Fruit fly (Drosophila melanogaster) whole organism, embryonic: Measurements from ENCODE around the gene Polr3A.

Source experiments
- CG10959 ChIP-seq: fragments of 200-800 bp; sonication (Bioruptor generic); IDR thresholded peaks from 2 replicates; pipeline ENCODE4 v1.3.6; 2022; ENCODE audit warnings: missing biosample characterization, missing genetic modification characterization
- CG11093 ChIP-seq: fragments of 200-800 bp; sonication (Bioruptor generic); IDR thresholded peaks from 3 replicates; pipeline ENCODE4 v1.3.6; 2022; ENCODE audit warnings: missing biosample characterization, missing genetic modification characterization
- CG13296 ChIP-seq: fragments of 200-800 bp; sonication (Bioruptor generic); optimal IDR thresholded peaks from 3 replicates; lab custom pipeline; 2018; ENCODE audit warnings: missing biosample characterization, mild to moderate bottlenecking, missing genetic modification characterization
- CG14667 ChIP-seq: fragments of 200-800 bp; sonication (Bioruptor generic); IDR thresholded peaks from 2 replicates; pipeline ENCODE4 v1.3.6; 2022; ENCODE audit warnings: missing biosample characterization, missing genetic modification characterization
- CG15011 ChIP-seq: fragments of 200-800 bp; sonication (Bioruptor generic); optimal IDR thresholded peaks from 3 replicates; lab custom pipeline; 2018; ENCODE audit warnings: missing biosample characterization, mild to moderate bottlenecking, missing genetic modification characterization
- CG17328 ChIP-seq: fragments of 200-800 bp; sonication (Bioruptor generic); IDR thresholded peaks from 2 replicates; pipeline ENCODE4 v1.3.6; 2022; ENCODE audit warnings: missing biosample characterization, missing genetic modification characterization
- CG17385 ChIP-seq: fragments of 200-800 bp; sonication (Bioruptor generic); optimal IDR thresholded peaks from 3 replicates; lab custom pipeline; 2018; ENCODE audit warnings: missing biosample characterization, mild to moderate bottlenecking, missing genetic modification characterization
- CG18011 ChIP-seq: fragments of 200-800 bp; sonication (Bioruptor generic); optimal IDR thresholded peaks from 2 replicates; lab custom pipeline; 2017; ENCODE audit warnings: missing biosample characterization, missing genetic modification characterization, mild to moderate bottlenecking, moderate library complexity, missing genotype
- CG2678 ChIP-seq: fragments of 200-800 bp; sonication (Bioruptor generic); optimal IDR thresholded peaks from 3 replicates; lab custom pipeline; 2019; ENCODE audit warnings: missing biosample characterization, mild to moderate bottlenecking, missing genetic modification characterization, moderate library complexity
- CG32532 ChIP-seq: fragments of 200-800 bp; sonication (Bioruptor generic); IDR thresholded peaks from 2 replicates; pipeline ENCODE4 v1.3.6; 2022; ENCODE audit warnings: missing biosample characterization, missing genetic modification characterization
- CG34422 ChIP-seq: fragments of 200-800 bp; sonication (Bioruptor generic); IDR thresholded peaks from 3 replicates; pipeline ENCODE4 v1.3.6; 2022; ENCODE audit warnings: missing biosample characterization, missing genetic modification characterization
- CG4424 ChIP-seq: fragments of 200-800 bp; sonication (Bioruptor generic); optimal IDR thresholded peaks from 3 replicates; lab custom pipeline; 2016; ENCODE audit warnings: missing biosample characterization, missing genetic modification characterization
- CG4730 ChIP-seq: fragments of 200-800 bp; sonication (Bioruptor generic); IDR thresholded peaks from 2 replicates; pipeline ENCODE4 v1.3.6; 2022; ENCODE audit warnings: missing biosample characterization, missing genetic modification characterization
- CG7839 ChIP-seq: fragments of 200-800 bp; sonication (Bioruptor generic); optimal IDR thresholded peaks from 3 replicates; lab custom pipeline; 2018; ENCODE audit warnings: missing biosample characterization, mild to moderate bottlenecking, missing genetic modification characterization, moderate library complexity
- CG8290 ChIP-seq, 3 experiments: fragments of 200-800 bp; sonication (Bioruptor generic); optimal IDR thresholded peaks; 2 replicates each; lab custom pipeline; 2016 to 2019; ENCODE audit warnings: missing biosample characterization in 3 of 3, missing genetic modification characterization in 3 of 3, mild to moderate bottlenecking in 2 of 3, moderate library complexity in 1 of 3
- CG8359 ChIP-seq: fragments of 200-800 bp; sonication (Bioruptor generic); optimal IDR thresholded peaks from 2 replicates; lab custom pipeline; 2017; ENCODE audit warnings: missing biosample characterization, mild to moderate bottlenecking, missing genetic modification characterization, borderline replicate concordance
- Dad ChIP-seq: fragments of 200-800 bp; sonication (Bioruptor generic); optimal IDR thresholded peaks from 3 replicates; lab custom pipeline; 2016; ENCODE audit warnings: missing biosample characterization, missing genetic modification characterization
- ERR ChIP-seq: fragments of 200-800 bp; sonication (Bioruptor generic); optimal IDR thresholded peaks from 2 replicates; lab custom pipeline; 2016; ENCODE audit warnings: missing biosample characterization, missing genetic modification characterization
- Eip74EF ChIP-seq, 2 experiments: fragments of 200-800 bp in 1 of 2; fragments of >200 bp in 1 of 2; sonication (Bioruptor generic) in 1 of 2; optimal IDR thresholded peaks; 2 replicates each; lab custom pipeline; 2017 to 2019; ENCODE audit warnings: missing biosample characterization in 2 of 2, missing genetic modification characterization in 2 of 2, mild to moderate bottlenecking in 1 of 2, moderate library complexity in 1 of 2
- HmgZ ChIP-seq: fragments of 200-800 bp; sonication (Bioruptor generic); optimal IDR thresholded peaks from 2 replicates; lab custom pipeline; 2018; ENCODE audit warnings: missing biosample characterization, mild to moderate bottlenecking, missing genetic modification characterization
- Hr51 ChIP-seq, 2 experiments: fragments of 200-800 bp; sonication (Bioruptor generic); optimal IDR thresholded peaks; 2 replicates in 1 of 2; 3 replicates in 1 of 2; lab custom pipeline; 2016 to 2018; ENCODE audit warnings: missing biosample characterization in 2 of 2, missing genetic modification characterization in 2 of 2, mild to moderate bottlenecking in 1 of 2, moderate library complexity in 1 of 2
- Hsf ChIP-seq: fragments of 200-800 bp; sonication (Bioruptor generic); optimal IDR thresholded peaks from 3 replicates; lab custom pipeline; 2016; ENCODE audit warnings: missing biosample characterization, missing genetic modification characterization
- MTF-1 ChIP-seq: fragments of 200-800 bp; sonication (Bioruptor generic); optimal IDR thresholded peaks from 2 replicates; lab custom pipeline; 2018; ENCODE audit warnings: missing biosample characterization, mild to moderate bottlenecking, missing genetic modification characterization, borderline replicate concordance
- Sry-δ ChIP-seq: fragments of 200-800 bp; sonication (Bioruptor generic); optimal IDR thresholded peaks from 2 replicates; lab custom pipeline; 2016; ENCODE audit warnings: missing biosample characterization, missing genetic modification characterization
- Tbp ChIP-seq: fragments of >200 bp; optimal IDR thresholded peaks from 2 replicates; lab custom pipeline; 2018; ENCODE audit warnings: missing biosample characterization, missing genetic modification characterization
- Xrp1 ChIP-seq: fragments of 200-800 bp; sonication (Bioruptor generic); IDR thresholded peaks from 2 replicates; pipeline ENCODE4 v1.3.6; 2022; ENCODE audit warnings: missing biosample characterization, missing genetic modification characterization
- br ChIP-seq: fragments of >200 bp; optimal IDR thresholded peaks from 2 replicates; lab custom pipeline; 2017
- chn ChIP-seq: fragments of 200-800 bp; sonication (Bioruptor generic); optimal IDR thresholded peaks from 2 replicates; lab custom pipeline; 2016; ENCODE audit warnings: missing biosample characterization, missing genetic modification characterization
- ewg ChIP-seq: fragments of 200-800 bp; sonication (Bioruptor generic); optimal IDR thresholded peaks from 3 replicates; lab custom pipeline; 2017; ENCODE audit warnings: mild to moderate bottlenecking, missing biosample characterization, missing genetic modification reagents, missing genetic modification characterization
- fd3F ChIP-seq: fragments of 200-800 bp; sonication (Bioruptor generic); optimal IDR thresholded peaks from 2 replicates; lab custom pipeline; 2018; ENCODE audit warnings: missing biosample characterization, mild to moderate bottlenecking, missing genetic modification characterization, moderate library complexity
- fu2 ChIP-seq: fragments of 200-800 bp; sonication (Bioruptor generic); optimal IDR thresholded peaks from 2 replicates; lab custom pipeline; 2016; ENCODE audit warnings: missing biosample characterization, missing genetic modification characterization
- gsb-n ChIP-seq: fragments of 200-800 bp; sonication (Bioruptor generic); optimal IDR thresholded peaks from 3 replicates; lab custom pipeline; 2018; ENCODE audit warnings: missing biosample characterization, mild to moderate bottlenecking, missing genetic modification characterization
- h ChIP-seq: fragments of >200 bp; optimal IDR thresholded peaks from 2 replicates; lab custom pipeline; 2017
- hkb ChIP-seq, 2 experiments: fragments of 200-800 bp in 1 of 2; fragments of >200 bp in 1 of 2; sonication (Bioruptor generic) in 1 of 2; IDR thresholded peaks in 1 of 2; optimal IDR thresholded peaks in 1 of 2; 2 replicates each; pipeline versions ENCODE4 v1.3.6 to Lab custom; 2017 to 2022; ENCODE audit warnings: missing biosample characterization in 1 of 2, missing genetic modification characterization in 1 of 2
- jing ChIP-seq: fragments of 200-800 bp; sonication (Bioruptor generic); optimal IDR thresholded peaks from 2 replicates; lab custom pipeline; 2018; ENCODE audit warnings: missing biosample characterization, mild to moderate bottlenecking, missing genetic modification characterization
- jumu ChIP-seq: fragments of 200-800 bp; sonication (Bioruptor generic); optimal IDR thresholded peaks from 3 replicates; lab custom pipeline; 2016; ENCODE audit warnings: missing biosample characterization, missing genetic modification characterization
- kni ChIP-seq: fragments of 200-800 bp; sonication (Bioruptor generic); optimal IDR thresholded peaks from 3 replicates; lab custom pipeline; 2017; ENCODE audit warnings: mild to moderate bottlenecking, missing biosample characterization, missing genetic modification reagents, missing genetic modification characterization
- mld ChIP-seq: fragments of 200-800 bp; sonication (Bioruptor generic); IDR thresholded peaks from 3 replicates; pipeline ENCODE4 v1.3.6; 2022; ENCODE audit warnings: missing biosample characterization, missing genetic modification characterization; ENCODE audit not compliant: partially characterized antibody
- onecut ChIP-seq: fragments of 200-800 bp; sonication (Bioruptor generic); IDR thresholded peaks from 2 replicates; pipeline ENCODE4 v1.3.6; 2022; ENCODE audit warnings: missing biosample characterization, missing genetic modification characterization
- prd ChIP-seq, 3 experiments: fragments of >200 bp in 2 of 3; fragments of 200-800 bp in 1 of 3; sonication (Bioruptor generic) in 1 of 3; optimal IDR thresholded peaks in 2 of 3; IDR thresholded peaks in 1 of 3; 2 replicates in 2 of 3; 3 replicates in 1 of 3; pipeline versions ENCODE4 v1.3.6 to Lab custom; 2017 to 2022; ENCODE audit warnings: missing biosample characterization in 1 of 3, missing genetic modification characterization in 1 of 3
- seq ChIP-seq: fragments of 200-800 bp; sonication (Bioruptor generic); IDR thresholded peaks from 2 replicates; pipeline ENCODE4 v1.3.6; 2022; ENCODE audit warnings: missing biosample characterization, missing genetic modification characterization
- sim ChIP-seq: fragments of 200-800 bp; sonication (Bioruptor generic); IDR thresholded peaks from 2 replicates; pipeline ENCODE4 v1.3.6; 2022; ENCODE audit warnings: missing biosample characterization, missing genetic modification characterization
- slbo ChIP-seq: fragments of 200-800 bp; sonication (Bioruptor generic); IDR thresholded peaks from 2 replicates; pipeline ENCODE4 v1.3.6; 2022; ENCODE audit warnings: missing biosample characterization, missing genetic modification characterization
- tin ChIP-seq: fragments of 200-800 bp; sonication (Bioruptor generic); optimal IDR thresholded peaks from 3 replicates; lab custom pipeline; 2016; ENCODE audit warnings: missing biosample characterization, missing genetic modification characterization
- yki ChIP-seq: fragments of >200 bp; optimal IDR thresholded peaks from 3 replicates; lab custom pipeline; 2018
- zen ChIP-seq: fragments of 200-800 bp; sonication (Bioruptor generic); optimal IDR thresholded peaks from 3 replicates; lab custom pipeline; 2018; ENCODE audit warnings: missing biosample characterization, mild to moderate bottlenecking, missing genetic modification characterization, moderate library complexity
- zf30C ChIP-seq: fragments of 200-800 bp; sonication (Bioruptor generic); optimal IDR thresholded peaks from 3 replicates; lab custom pipeline; 2018; ENCODE audit warnings: missing biosample characterization, mild to moderate bottlenecking, missing genetic modification characterization

Polr3A gene

dm6 chrX:15738890-15739550 is 23.7 kb upstream of the Polr3A start, which contains the start of the genes CG11679 and CG8206 (continued):
- no peak for TF ChIP-seq zf30C (GFP tag; lab: Kevin White, UChicago)
- TF ChIP-seq CG8359 (GFP tag; lab: Kevin White, UChicago), result no peak
- peak; percentile 55; the same call in 1 of the 3 replicates for TF ChIP-seq CG34422 (GFP tag; lab: Robert Waterston, UW)
- TF ChIP-seq ewg (GFP tag; lab: Kevin White, UChicago), result peak; percentile 41
- peak; percentile 60 for TF ChIP-seq CG2678
- peak; percentile 87 for TF ChIP-seq kni (GFP tag; lab: Kevin White, UChicago)
- TF ChIP-seq br, result no peak
- TF ChIP-seq Sry-δ, result peak; percentile 75

dm6 chrX:15740288-15740726 is 22.4 kb upstream of the Polr3A start:
- peak; percentile 60 for TF ChIP-seq CG14667 (GFP tag; lab: Robert Waterston, UW)
- peak; percentile 53; the same call in 1 of the 2 replicates for TF ChIP-seq CG4730 (GFP tag; lab: Robert Waterston, UW)
- no peak for TF ChIP-seq hkb (optimal IDR thresholded peaks at IDR 0.05; lab: Kevin White, UChicago)
- TF ChIP-seq hkb (GFP tag; IDR thresholded peaks at IDR 0.05; lab: Robert Waterston, UW), result peak; percentile 82
- TF ChIP-seq CG7839, result peak; percentile 77
- TF ChIP-seq ERR, result peak; percentile 26
- peak; percentile 49 for TF ChIP-seq tin (GFP tag; lab: Kevin White, UChicago)
- TF ChIP-seq sim (GFP tag; lab: Robert Waterston, UW), result no peak
- TF ChIP-seq CG10959, result peak; percentile 46; the same call in 1 of the 2 replicates
- peak in 1 of 2 experiments; percentile 43 for TF ChIP-seq Eip74EF (GFP tag; optimal IDR thresholded peaks at IDR 0.05; lab: Kevin White, UChicago)
- peak; percentile 68 for TF ChIP-seq CG17385 (GFP tag; lab: Kevin White, UChicago)
- no peak for TF ChIP-seq zen (tag; lab: Kevin White, UChicago)
- peak; percentile 19 for TF ChIP-seq CG4424 (GFP tag; lab: Kevin White, UChicago)
- no peak for TF ChIP-seq mld
- peak; percentile 91 for TF ChIP-seq slbo (GFP tag; lab: Robert Waterston, UW)
- peak; percentile 41 for TF ChIP-seq CG15011 (GFP tag; lab: Kevin White, UChicago)
- no peak for TF ChIP-seq CG8290 (GFP tag; optimal IDR thresholded peaks at IDR 0.05; lab: Kevin White, UChicago)
- peak in 1 of 2 experiments; percentile 82 for TF ChIP-seq CG8290 (tag; optimal IDR thresholded peaks at IDR 0.05; lab: Kevin White, UChicago)
- TF ChIP-seq MTF-1 (GFP tag; lab: Kevin White, UChicago), result peak; percentile 7
- TF ChIP-seq Dad (GFP tag; lab: Kevin White, UChicago), result peak; percentile 31
- peak; percentile 83 for TF ChIP-seq CG13296
- TF ChIP-seq CG18011 (GFP tag; lab: Kevin White, UChicago), result peak; percentile 48
- TF ChIP-seq CG32532 (GFP tag; lab: Robert Waterston, UW), result peak; percentile 89
- TF ChIP-seq CG11093 (GFP tag; lab: Robert Waterston, UW), result no peak
- TF ChIP-seq h (lab: Kevin White, UChicago), result no peak
- TF ChIP-seq Tbp (GFP tag; lab: Kevin White, UChicago), result no peak
- peak; percentile 65 for TF ChIP-seq seq (GFP tag; lab: Robert Waterston, UW)
- peak; percentile 88 for TF ChIP-seq HmgZ (tag; lab: Kevin White, UChicago)
- peak; percentile 68 for TF ChIP-seq Xrp1 (GFP tag; lab: Robert Waterston, UW)
- peak; percentile 67 for TF ChIP-seq Hsf (GFP tag; lab: Kevin White, UChicago)
- no peak for TF ChIP-seq prd (optimal IDR thresholded peaks at IDR 0.05; lab: Kevin White, UChicago)
- TF ChIP-seq prd (GFP tag; IDR thresholded peaks at IDR 0.05; lab: Robert Waterston, UW), result peak; percentile 78
- no peak for TF ChIP-seq yki
- peak; percentile 70 for TF ChIP-seq CG17328 (GFP tag; lab: Robert Waterston, UW)
- TF ChIP-seq jumu, result peak; percentile 44
- TF ChIP-seq fd3F (GFP tag; lab: Kevin White, UChicago), result peak; percentile 60
- TF ChIP-seq jing (GFP tag; lab: Kevin White, UChicago), result no peak
- TF ChIP-seq Hr51 (GFP tag; optimal IDR thresholded peaks at IDR 0.05; lab: Kevin White, UChicago), result peak; percentile 46 to 72
- TF ChIP-seq gsb-n (tag; lab: Kevin White, UChicago), result no peak
- peak; percentile 44 for TF ChIP-seq chn (GFP tag; lab: Kevin White, UChicago)
- peak; percentile 55; the same call in 1 of the 2 replicates for TF ChIP-seq onecut (GFP tag; lab: Robert Waterston, UW)
- TF ChIP-seq fu2 (GFP tag; lab: Kevin White, UChicago), result peak; percentile 37
